Worm (Caenorhabditis elegans) whole organism, young adult: ENCODE measurements around the gene cut-1.

Experiments used
- B0019.2 ChIP-seq: fragments of 200-800 bp; sonication (Bioruptor generic); conservative IDR thresholded peaks from 2 replicates; pipeline ENCODE4 v1.3.6; 2022; ENCODE audit warnings: missing genetic modification reagents, missing genetic modification characterization, missing compliant biosample characterization
- B0035.1 ChIP-seq: sonication (generic microtip); optimal IDR thresholded peaks from 2 replicates; lab custom pipeline; 2016; ENCODE audit warnings: missing genetic modification characterization, mild to moderate bottlenecking, missing compliant biosample characterization, missing genotype, missing genetic modification reagents
- D2030.7 ChIP-seq: fragments of 200-800 bp; sonication (Bioruptor generic); IDR thresholded peaks from 2 replicates; pipeline ENCODE4 v1.3.6; 2022; ENCODE audit warnings: missing genetic modification reagents, missing genetic modification characterization, missing compliant biosample characterization
- F10E7.11 ChIP-seq: sonication (generic microtip); optimal IDR thresholded peaks from 2 replicates; lab custom pipeline; 2017; ENCODE audit warnings: mild to moderate bottlenecking, missing genetic modification characterization, moderate library complexity, missing compliant biosample characterization
- F33H1.4 ChIP-seq: fragments of 200-800 bp; sonication (Bioruptor generic); IDR thresholded peaks from 2 replicates; pipeline ENCODE4 v1.3.6; 2022; ENCODE audit warnings: missing genetic modification reagents, missing genetic modification characterization, missing compliant biosample characterization
- F49E8.2 ChIP-seq: sonication (generic microtip); optimal IDR thresholded peaks from 3 replicates; lab custom pipeline; 2017; ENCODE audit warnings: missing genetic modification characterization, mild to moderate bottlenecking, missing compliant biosample characterization, antibody characterized with exemption, moderate library complexity; ENCODE audit not compliant: insufficient read depth
- Y56A3A.18 ChIP-seq: fragments of 200-800 bp; sonication (Bioruptor generic); IDR thresholded peaks from 2 replicates; pipeline ENCODE4 v1.3.6; 2022; ENCODE audit warnings: missing genetic modification reagents, missing genetic modification characterization, missing compliant biosample characterization
- ama-1 ChIP-seq, 3 experiments: fragments of 150-350 bp in 1 of 3; sonication (generic microtip) in 2 of 3; optimal IDR thresholded peaks; 2 replicates each; lab custom pipeline; 2014 to 2018; ENCODE audit warnings: missing biosample characterization in 2 of 3, missing genetic modification characterization in 2 of 3, missing genetic modification reagents in 2 of 3
- athp-1 ChIP-seq: sonication (generic microtip); optimal IDR thresholded peaks from 2 replicates; lab custom pipeline; 2017; ENCODE audit warnings: mild to moderate bottlenecking, missing genetic modification characterization, missing compliant biosample characterization
- attf-5 ChIP-seq: fragments of 200-800 bp; sonication (Bioruptor generic); optimal IDR thresholded peaks from 2 replicates; lab custom pipeline; 2018; ENCODE audit warnings: mild to moderate bottlenecking, missing genetic modification characterization, missing compliant biosample characterization
- attf-6 ChIP-seq: fragments of 200-800 bp; sonication (Bioruptor generic); IDR thresholded peaks from 2 replicates; pipeline ENCODE4 v1.3.6; 2022; ENCODE audit warnings: missing genetic modification reagents, missing genetic modification characterization, missing compliant biosample characterization
- cebp-1 ChIP-seq, 2 experiments: fragments of 200-800 bp in 1 of 2; sonication (Bioruptor generic) in 1 of 2; sonication (generic microtip) in 1 of 2; IDR thresholded peaks in 1 of 2; optimal IDR thresholded peaks in 1 of 2; 2 replicates each; pipeline versions ENCODE4 v1.3.6 to Lab custom; 2017 to 2022; ENCODE audit warnings: missing compliant biosample characterization in 2 of 2, missing genetic modification characterization in 2 of 2, mild to moderate bottlenecking in 1 of 2, missing genetic modification reagents in 1 of 2, moderate library complexity in 1 of 2
- cebp-2 ChIP-seq: fragments of 200-800 bp; sonication (Bioruptor generic); IDR thresholded peaks from 2 replicates; pipeline ENCODE4 v1.3.6; 2022; ENCODE audit warnings: missing genetic modification characterization, missing compliant biosample characterization
- ceh-100 ChIP-seq: fragments of 200-800 bp; sonication (Bioruptor generic); IDR thresholded peaks from 2 replicates; pipeline ENCODE4 v1.3.6; 2022; ENCODE audit warnings: missing genetic modification reagents, missing genetic modification characterization, missing compliant biosample characterization
- ceh-91 ChIP-seq: fragments of 200-800 bp; sonication (Bioruptor generic); IDR thresholded peaks from 2 replicates; pipeline ENCODE4 v1.3.6; 2022; ENCODE audit warnings: missing genetic modification reagents, missing genetic modification characterization, missing compliant biosample characterization
- egl-44 ChIP-seq: fragments of 200-800 bp; sonication (Bioruptor generic); IDR thresholded peaks from 2 replicates; pipeline ENCODE4 v1.3.6; 2022; ENCODE audit warnings: missing genetic modification reagents, missing genetic modification characterization, missing compliant biosample characterization
- egrh-3 ChIP-seq: fragments of 200-800 bp; sonication (Bioruptor generic); IDR thresholded peaks from 2 replicates; pipeline ENCODE4 v1.3.6; 2022; ENCODE audit warnings: missing genetic modification reagents, missing genetic modification characterization, missing compliant biosample characterization
- ets-4 ChIP-seq: fragments of 200-800 bp; sonication (Bioruptor generic); optimal IDR thresholded peaks from 2 replicates; lab custom pipeline; 2018; ENCODE audit warnings: mild to moderate bottlenecking, missing genetic modification characterization, missing compliant biosample characterization
- fkh-3 ChIP-seq: sonication (generic microtip); optimal IDR thresholded peaks from 2 replicates; lab custom pipeline; 2016; ENCODE audit warnings: mild to moderate bottlenecking, missing genetic modification characterization, missing compliant biosample characterization
- him-1 ChIP-seq: sonication (generic microtip); optimal IDR thresholded peaks from 2 replicates; lab custom pipeline; 2016; ENCODE audit warnings: missing genotype, missing genetic modification reagents, missing genetic modification characterization, missing compliant biosample characterization
- hmg-20 ChIP-seq: fragments of 200-800 bp; sonication (Bioruptor generic); IDR thresholded peaks from 2 replicates; pipeline ENCODE4 v1.3.6; 2022; ENCODE audit warnings: missing genetic modification reagents, missing genetic modification characterization, missing compliant biosample characterization
- lag-1 ChIP-seq: fragments of 200-800 bp; sonication (Bioruptor generic); IDR thresholded peaks from 2 replicates; pipeline ENCODE4 v1.3.6; 2022; ENCODE audit warnings: missing genetic modification reagents, missing genetic modification characterization, missing compliant biosample characterization
- let-607 ChIP-seq, 2 experiments: fragments of 200-800 bp in 1 of 2; sonication (Bioruptor generic) in 1 of 2; sonication (generic microtip) in 1 of 2; optimal IDR thresholded peaks; 2 replicates each; lab custom pipeline; 2016 to 2018; ENCODE audit warnings: mild to moderate bottlenecking in 2 of 2, missing compliant biosample characterization in 2 of 2, missing genetic modification characterization in 2 of 2, moderate library complexity in 2 of 2, missing genotype in 1 of 2
- lsl-1 ChIP-seq: fragments of 200-800 bp; sonication (Bioruptor generic); optimal IDR thresholded peaks from 2 replicates; lab custom pipeline; 2018; ENCODE audit warnings: mild to moderate bottlenecking, missing genetic modification characterization, moderate library complexity, missing compliant biosample characterization
- madf-10 ChIP-seq: sonication (generic microtip); optimal IDR thresholded peaks from 2 replicates; lab custom pipeline; 2016; ENCODE audit warnings: mild to moderate bottlenecking, missing genetic modification characterization, missing compliant biosample characterization
- madf-6 ChIP-seq: fragments of 200-800 bp; sonication (Bioruptor generic); IDR thresholded peaks from 2 replicates; pipeline ENCODE4 v1.3.6; 2022; ENCODE audit warnings: missing genetic modification reagents, missing genetic modification characterization, missing compliant biosample characterization
- madf-8 ChIP-seq: fragments of 200-800 bp; sonication (Bioruptor generic); conservative IDR thresholded peaks from 2 replicates; pipeline ENCODE4 v1.3.6; 2022; ENCODE audit warnings: missing genetic modification reagents, missing genetic modification characterization, missing compliant biosample characterization
- pbrm-1 ChIP-seq: fragments of 200-800 bp; sonication (Bioruptor generic); IDR thresholded peaks from 2 replicates; pipeline ENCODE4 v1.3.6; 2022; ENCODE audit warnings: missing genetic modification reagents, missing genetic modification characterization, missing compliant biosample characterization
- rcor-1 ChIP-seq: fragments of 200-800 bp; sonication (Bioruptor generic); IDR thresholded peaks from 2 replicates; pipeline ENCODE4 v1.3.6; 2022; ENCODE audit warnings: missing genetic modification reagents, missing genetic modification characterization, missing compliant biosample characterization
- snpc-1.1 ChIP-seq: sonication (generic microtip); optimal IDR thresholded peaks from 2 replicates; lab custom pipeline; 2017; ENCODE audit warnings: missing genetic modification characterization, mild to moderate bottlenecking, missing compliant biosample characterization, antibody characterized with exemption, moderate library complexity, missing genotype, missing genetic modification reagents; ENCODE audit not compliant: insufficient read depth
- snpc-1.3 ChIP-seq: sonication (generic microtip); optimal IDR thresholded peaks from 2 replicates; lab custom pipeline; 2017; ENCODE audit warnings: missing genetic modification characterization, mild to moderate bottlenecking, missing compliant biosample characterization, antibody characterized with exemption, moderate library complexity, missing genotype, missing genetic modification reagents; ENCODE audit not compliant: insufficient read depth
- tlf-1 ChIP-seq: fragments of 200-800 bp; sonication (Bioruptor generic); optimal IDR thresholded peaks from 2 replicates; lab custom pipeline; 2018; ENCODE audit warnings: mild to moderate bottlenecking, missing genetic modification characterization, missing compliant biosample characterization
- xnd-1 ChIP-seq: sonication (generic microtip); optimal IDR thresholded peaks from 2 replicates; lab custom pipeline; 2016; ENCODE audit warnings: missing genotype, missing genetic modification reagents, missing genetic modification characterization, missing compliant biosample characterization
- ztf-22 ChIP-seq: fragments of 200-800 bp; sonication (Bioruptor generic); optimal IDR thresholded peaks from 2 replicates; lab custom pipeline; 2018; ENCODE audit warnings: mild to moderate bottlenecking, missing genetic modification characterization, moderate library complexity, missing compliant biosample characterization
- ztf-25 ChIP-seq: fragments of 200-800 bp; sonication (Bioruptor generic); IDR thresholded peaks from 2 replicates; pipeline ENCODE4 v1.3.6; 2022; ENCODE audit warnings: missing genetic modification reagents, missing genetic modification characterization, missing compliant biosample characterization
- ztf-26 ChIP-seq: sonication (generic microtip); optimal IDR thresholded peaks from 2 replicates; lab custom pipeline; 2017; ENCODE audit warnings: missing genetic modification characterization, missing compliant biosample characterization
- ztf-3 ChIP-seq: fragments of 200-800 bp; sonication (Bioruptor generic); optimal IDR thresholded peaks from 2 replicates; lab custom pipeline; 2018; ENCODE audit warnings: mild to moderate bottlenecking, missing genetic modification characterization, missing compliant biosample characterization

Gene cut-1

DNA sequence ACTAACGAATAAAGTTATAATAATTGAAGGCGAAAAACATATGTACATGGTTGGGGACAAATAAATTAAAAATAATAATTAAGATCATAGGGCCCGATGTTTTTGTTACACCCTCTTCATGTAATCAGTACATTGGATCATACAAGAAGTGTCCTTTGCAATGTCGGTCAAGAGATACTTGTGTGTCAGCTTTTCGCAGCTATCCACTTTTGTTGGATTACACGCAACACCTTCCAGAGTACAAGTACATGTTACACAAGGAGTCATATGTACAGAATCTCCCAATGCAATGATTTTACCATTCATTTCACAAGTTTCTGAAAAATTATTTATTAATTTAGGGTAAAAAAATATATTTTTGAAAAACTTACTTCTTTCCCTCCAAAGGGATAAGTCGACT lies 28.0 kb upstream of the cut-1 start:
- TF ChIP-seq egrh-3 (no peak), let-607 (tag; optimal IDR thresholded peaks at IDR 0.05; lab: Kevin White, UChicago) (no peak), ztf-25 (GFP tag; lab: Robert Waterston, UW) (no peak), ztf-22 (GFP tag; lab: Kevin White, UChicago) (no peak), hmg-20 (no peak), B0035.1 (tag; lab: Kevin White, UChicago) (no peak), fkh-3 (tag; lab: Kevin White, UChicago) (no peak), ets-4 (GFP tag; lab: Kevin White, UChicago) (no peak), ztf-3 (GFP tag; lab: Kevin White, UChicago) (no peak), snpc-1.3 (tag; lab: Kevin White, UChicago) (no peak), egl-44 (GFP tag; lab: Robert Waterston, UW) (no peak), ama-1 (optimal IDR thresholded peaks at IDR 0.05; lab: Kevin White, UChicago) (no peak), ama-1 (GFP tag; optimal IDR thresholded peaks at IDR 0.05; lab: Kevin White, UChicago) (no peak), lag-1 (GFP tag; lab: Robert Waterston, UW) (no peak), rcor-1 (GFP tag; lab: Robert Waterston, UW) (no peak), madf-8 (no peak), tlf-1 (GFP tag; lab: Kevin White, UChicago) (no peak), attf-6 (GFP tag; lab: Robert Waterston, UW) (no peak), D2030.7 (GFP tag; lab: Robert Waterston, UW) (no peak), snpc-1.1 (tag; lab: Kevin White, UChicago) (no peak)

DNA sequence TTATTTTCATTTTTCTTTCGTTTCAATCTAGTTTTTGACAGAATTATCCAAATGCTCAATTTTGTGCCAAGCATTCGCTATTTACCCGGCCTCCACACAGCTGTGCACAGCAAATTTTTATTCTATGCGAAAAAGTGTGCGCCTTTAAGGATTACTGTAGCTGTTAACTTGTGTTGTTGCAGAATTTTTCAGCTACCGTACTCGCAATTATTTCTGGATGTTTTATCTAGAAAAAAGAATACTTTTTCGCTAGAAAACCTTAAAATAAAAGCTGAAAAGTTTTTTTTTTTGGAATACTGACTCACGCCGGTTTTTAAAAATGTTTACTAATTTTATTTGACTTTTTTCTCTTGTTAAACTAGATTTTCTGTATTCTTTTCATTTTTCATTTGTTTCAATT lies 27.4 kb upstream of the cut-1 start:
- TF ChIP-seq rcor-1 (GFP tag; lab: Robert Waterston, UW) (0 out of 2 replicates have a peak, but pooled peaks have one; percentile 10), ceh-100 (no peak), madf-8 (peak; percentile 74), madf-10 (tag; lab: Kevin White, UChicago) (no peak), ztf-22 (GFP tag; lab: Kevin White, UChicago) (no peak), ceh-91 (GFP tag; lab: Robert Waterston, UW) (peak; percentile 9; the same call in 1 of the 2 replicates), F49E8.2 (tag; lab: Kevin White, UChicago) (peak; percentile 46), madf-6 (GFP tag; lab: Robert Waterston, UW) (peak; percentile 81), pbrm-1 (GFP tag; lab: Robert Waterston, UW) (no peak), xnd-1 (tag; lab: Kevin White, UChicago) (peak; percentile 93), cebp-2 (no peak), lsl-1 (GFP tag; lab: Kevin White, UChicago) (peak; percentile 96), Y56A3A.18 (GFP tag; lab: Robert Waterston, UW) (no peak), cebp-1 (GFP tag; IDR thresholded peaks at IDR 0.05; lab: Robert Waterston, UW) (no peak), cebp-1 (tag; optimal IDR thresholded peaks at IDR 0.05; lab: Kevin White, UChicago) (no peak), attf-5 (GFP tag; lab: Kevin White, UChicago) (no peak), ztf-26 (no peak), F33H1.4 (GFP tag; lab: Robert Waterston, UW) (peak; percentile 56), B0019.2 (GFP tag; lab: Robert Waterston, UW) (peak; percentile 99), athp-1 (tag; lab: Kevin White, UChicago) (peak; percentile 70), F10E7.11 (tag; lab: Kevin White, UChicago) (no peak), him-1 (tag; lab: Kevin White, UChicago) (peak; percentile 76), snpc-1.3 (tag; lab: Kevin White, UChicago) (no peak), let-607 (tag; optimal IDR thresholded peaks at IDR 0.05; lab: Kevin White, UChicago) (no peak)
